Worm (Caenorhabditis elegans): ENCODE measurements around the gene gcy-15.
"Not testable (repeated sequence)": the region's sequence is repeated elsewhere in the genome, so short reads cannot be mapped to it uniquely, and the experiment has no call there.

gcy-15 gene

ce11 chrII:3148404-3148803 lies 48.5 kb downstream of the gcy-15 start:
- TF ChIP-seq pax-3 (tag; optimal IDR thresholded peaks at IDR 0.05) (no peak), C04F5.9 (tag; optimal IDR thresholded peaks at IDR 0.05) (no peak), ces-1 (GFP tag; optimal IDR thresholded peaks at IDR 0.05) (no peak), zag-1 (tag; optimal IDR thresholded peaks at IDR 0.05) (no peak), C16A3.4 (tag; optimal IDR thresholded peaks at IDR 0.05) (no peak), unc-130 (tag; optimal IDR thresholded peaks at IDR 0.05) (no peak), hlh-4 (tag; optimal IDR thresholded peaks at IDR 0.05) (no peak), C34B4.2 (tag; optimal IDR thresholded peaks at IDR 0.05) (no peak), mab-9 (GFP tag; IDR thresholded peaks at IDR 0.05) (no peak), nhr-28 (tag; optimal IDR thresholded peaks at IDR 0.05) (no peak), fkh-4 (tag; optimal IDR thresholded peaks at IDR 0.05; ENCODE audit: borderline replicate concordance) (no peak), lin-39 (tag; optimal IDR thresholded peaks at IDR 0.05) (no peak), xbp-1 (tag; optimal IDR thresholded peaks at IDR 0.05) (no peak), aly-2 (tag; optimal IDR thresholded peaks at IDR 0.05) (no peak), ceh-63 (GFP tag; optimal IDR thresholded peaks at IDR 0.05) (no peak), grh-1 (GFP tag; IDR thresholded peaks at IDR 0.05) (no peak)

ce11 chrII:3145842-3146241 lies 51.0 kb downstream of the gcy-15 start, which contains the start of gene T10D4.15:
T10D4.15 (plus strand) TSS chrII:3146142.
- TF ChIP-seq mab-9 (GFP tag; IDR thresholded peaks at IDR 0.05): no peak
- TF ChIP-seq skn-1 (tag; optimal IDR thresholded peaks at IDR 0.05): no peak
- no peak for TF ChIP-seq irx-1 (tag; optimal IDR thresholded peaks at IDR 0.05)
- TF ChIP-seq ztf-4 (tag; optimal IDR thresholded peaks at IDR 0.05): no peak
- no peak for TF ChIP-seq hlh-17 (GFP tag; optimal IDR thresholded peaks at IDR 0.05; ENCODE audit: borderline replicate concordance)
- no peak for TF ChIP-seq vab-15 (tag; optimal IDR thresholded peaks at IDR 0.05)
- no peak for TF ChIP-seq fos-1 (tag; optimal IDR thresholded peaks at IDR 0.05)
- TF ChIP-seq C16A3.4 (tag; optimal IDR thresholded peaks at IDR 0.05): no peak
- no peak for TF ChIP-seq fkh-10 (GFP tag; optimal IDR thresholded peaks at IDR 0.05)
- TF ChIP-seq hpl-2 (GFP tag; optimal IDR thresholded peaks at IDR 0.05): no peak

ce11 chrII:3144552-3144951 lies 52.3 kb downstream of the gcy-15 start, which contains the start of gene sri-43:
sri-43 (minus strand) TSS chrII:3144652.
- not testable (repeated sequence) for TF ChIP-seq pax-3, lsy-2, lin-15B (tag; optimal IDR thresholded peaks at IDR 0.05)

ce11 chrII:3142855-3143254 lies 54.0 kb downstream of the gcy-15 start, which contains the start of gene sri-42:
sri-42 (minus strand) TSS chrII:3142955.
- not testable (repeated sequence) for TF ChIP-seq tbx-2 (tag; optimal IDR thresholded peaks at IDR 0.05); ceh-8 (GFP tag; optimal IDR thresholded peaks at IDR 0.05); nhr-85 (tag)

Measured in whole organism, L1 larva.